Worm (Caenorhabditis elegans) whole organism, mixed stage, embryonic: ENCODE results near the gene cyp-13A7.

ENCODE experiments used
- M03D4.4 ChIP-seq: sonication (generic microtip); optimal IDR thresholded peaks from 2 replicates; lab custom pipeline; 2017; ENCODE audit warnings: mild to moderate bottlenecking, missing genetic modification characterization, missing compliant biosample characterization
- bed-3 ChIP-seq: fragments of 200-800 bp; sonication (Bioruptor generic); optimal IDR thresholded peaks from 3 replicates; lab custom pipeline; 2018; ENCODE audit warnings: mild to moderate bottlenecking, missing genetic modification characterization, moderate library complexity, missing compliant biosample characterization
- blmp-1 ChIP-seq: fragments of 150-350 bp; optimal IDR thresholded peaks from 2 replicates; lab custom pipeline; 2014; ENCODE audit warnings: missing biosample characterization, missing genetic modification characterization
- ceh-39 ChIP-seq: fragments of 150-350 bp; optimal IDR thresholded peaks from 2 replicates; lab custom pipeline; 2014; ENCODE audit warnings: missing biosample characterization, missing genetic modification characterization
- ceh-43 ChIP-seq: fragments of 200-800 bp; sonication (Bioruptor generic); optimal IDR thresholded peaks from 2 replicates; lab custom pipeline; 2018; ENCODE audit warnings: mild to moderate bottlenecking, missing genetic modification characterization, moderate library complexity, missing compliant biosample characterization
- ces-1 ChIP-seq: fragments of 150-350 bp; optimal IDR thresholded peaks from 2 replicates; lab custom pipeline; 2014; ENCODE audit warnings: missing biosample characterization, missing genetic modification reagents, missing genetic modification characterization
- cnd-1 ChIP-seq: fragments of 200-800 bp; sonication (Bioruptor generic); optimal IDR thresholded peaks from 2 replicates; lab custom pipeline; 2018; ENCODE audit warnings: mild to moderate bottlenecking, missing genetic modification characterization, missing compliant biosample characterization
- drap-1 ChIP-seq: fragments of 200-800 bp; sonication (Bioruptor generic); optimal IDR thresholded peaks from 3 replicates; lab custom pipeline; 2018; ENCODE audit warnings: mild to moderate bottlenecking, missing genetic modification characterization, missing compliant biosample characterization
- elt-1 ChIP-seq: sonication (generic microtip); optimal IDR thresholded peaks from 2 replicates; lab custom pipeline; 2017; ENCODE audit warnings: missing genetic modification characterization, mild to moderate bottlenecking, missing compliant biosample characterization, antibody characterized with exemption, moderate library complexity, borderline replicate concordance; ENCODE audit not compliant: insufficient read depth
- flh-1 ChIP-seq: fragments of 200-800 bp; sonication (Bioruptor generic); optimal IDR thresholded peaks from 2 replicates; lab custom pipeline; 2018; ENCODE audit warnings: mild to moderate bottlenecking, missing genetic modification characterization, moderate library complexity, missing compliant biosample characterization
- ham-2 ChIP-seq: fragments of 200-800 bp; sonication (Bioruptor generic); optimal IDR thresholded peaks from 2 replicates; lab custom pipeline; 2018; ENCODE audit warnings: mild to moderate bottlenecking, missing genetic modification characterization, missing compliant biosample characterization
- hlh-1 ChIP-seq: fragments of 150-350 bp; optimal IDR thresholded peaks from 2 replicates; lab custom pipeline; 2014; ENCODE audit warnings: missing biosample characterization, missing genetic modification reagents, missing genetic modification characterization
- lin-13 ChIP-seq: fragments of 150-350 bp; optimal IDR thresholded peaks from 2 replicates; lab custom pipeline; 2014; ENCODE audit warnings: missing biosample characterization, missing genetic modification characterization
- mep-1 ChIP-seq: fragments of 150-350 bp; optimal IDR thresholded peaks from 2 replicates; lab custom pipeline; 2017; ENCODE audit warnings: missing biosample characterization, missing genetic modification reagents, missing genetic modification characterization, inconsistent platforms
- mls-2 ChIP-seq: sonication (generic microtip); optimal IDR thresholded peaks from 2 replicates; lab custom pipeline; 2016; ENCODE audit warnings: mild to moderate bottlenecking, missing genetic modification characterization, moderate library complexity, missing compliant biosample characterization
- nhr-12 ChIP-seq: fragments of 150-350 bp; optimal IDR thresholded peaks from 2 replicates; lab custom pipeline; 2014; ENCODE audit warnings: missing biosample characterization, missing genetic modification characterization
- nhr-2 ChIP-seq: fragments of 150-350 bp; optimal IDR thresholded peaks from 2 replicates; lab custom pipeline; 2014; ENCODE audit warnings: missing biosample characterization, missing genetic modification characterization
- nhr-237 ChIP-seq: fragments of 150-350 bp; optimal IDR thresholded peaks from 2 replicates; lab custom pipeline; 2014; ENCODE audit warnings: missing biosample characterization, missing genetic modification characterization
- nhr-76 ChIP-seq: sonication (generic microtip); optimal IDR thresholded peaks from 2 replicates; lab custom pipeline; 2017; ENCODE audit warnings: missing biosample characterization, missing genetic modification characterization
- pha-4 ChIP-seq: fragments of 150-350 bp; optimal IDR thresholded peaks from 2 replicates; lab custom pipeline; 2018; ENCODE audit warnings: missing biosample characterization, missing genetic modification reagents, missing genetic modification characterization
- sem-2 ChIP-seq: fragments of 200-800 bp; sonication (Bioruptor generic); optimal IDR thresholded peaks from 2 replicates; lab custom pipeline; 2018; ENCODE audit warnings: mild to moderate bottlenecking, missing genetic modification characterization, missing compliant biosample characterization
- snpc-4 ChIP-seq: fragments of 150-350 bp; optimal IDR thresholded peaks from 2 replicates; lab custom pipeline; 2014; ENCODE audit warnings: missing biosample characterization, missing genetic modification characterization
- sptf-1 ChIP-seq: sonication (generic microtip); optimal IDR thresholded peaks from 2 replicates; lab custom pipeline; 2017; ENCODE audit warnings: mild to moderate bottlenecking, missing genetic modification characterization, moderate library complexity, missing compliant biosample characterization
- tbx-8 ChIP-seq: fragments of 200-800 bp; sonication (Bioruptor generic); optimal IDR thresholded peaks from 2 replicates; lab custom pipeline; 2018; ENCODE audit warnings: mild to moderate bottlenecking, missing genetic modification characterization, moderate library complexity, missing compliant biosample characterization
- unc-120 ChIP-seq: sonication (generic microtip); optimal IDR thresholded peaks from 2 replicates; lab custom pipeline; 2017; ENCODE audit warnings: missing genetic modification characterization, missing compliant biosample characterization; ENCODE audit not compliant: poor library complexity, severe bottlenecking
- unc-62 ChIP-seq: fragments of 150-350 bp; optimal IDR thresholded peaks from 2 replicates; lab custom pipeline; 2014; ENCODE audit warnings: missing biosample characterization, missing genetic modification reagents, missing genetic modification characterization
- ztf-11 ChIP-seq: fragments of 150-350 bp; optimal IDR thresholded peaks from 2 replicates; lab custom pipeline; 2014; ENCODE audit warnings: missing biosample characterization, missing genetic modification characterization

cyp-13A7 gene

ce11 chrII:9833855-9834254 lies 30.4 kb downstream of the cyp-13A7 start, which contains the start of gene ZK938.3:
ZK938.3 (minus strand) TSS chrII:9833955.
- TF ChIP-seq ceh-39 = no peak
- TF ChIP-seq nhr-237 (tag; lab: Kevin White, UChicago) = no peak
- no peak for TF ChIP-seq unc-120 (tag; lab: Kevin White, UChicago)
- no peak for TF ChIP-seq pha-4 (tag; lab: Kevin White, UChicago)
- no peak for TF ChIP-seq cnd-1 (tag; lab: Kevin White, UChicago)
- TF ChIP-seq bed-3 = no peak
- no peak for TF ChIP-seq flh-1 (GFP tag; lab: Kevin White, UChicago)
- no peak for TF ChIP-seq drap-1 (GFP tag; lab: Kevin White, UChicago)
- TF ChIP-seq nhr-76 (tag; lab: Kevin White, UChicago) = no peak
- no peak for TF ChIP-seq sptf-1 (tag; lab: Kevin White, UChicago)
- no peak for TF ChIP-seq sem-2 (GFP tag; lab: Kevin White, UChicago)

- TF ChIP-seq bed-3 (no peak), ces-1 (GFP tag; lab: Kevin White, UChicago) (no peak), nhr-237 (tag; lab: Kevin White, UChicago) (no peak), mep-1 (no peak), elt-1 (tag; lab: Kevin White, UChicago) (no peak), hlh-1 (tag; lab: Kevin White, UChicago) (no peak), mls-2 (tag; lab: Kevin White, UChicago) (no peak), drap-1 (GFP tag; lab: Kevin White, UChicago) (no peak), ceh-43 (no peak), lin-13 (tag; lab: Kevin White, UChicago) (no peak), unc-62 (GFP tag; lab: Kevin White, UChicago) (no peak), cnd-1 (tag; lab: Kevin White, UChicago) (no peak), nhr-2 (no peak)
These were observed 31.5 kb downstream of the cyp-13A7 start, which contains the start of gene arrd-5 for ce11 chrII:9834921-9835320. arrd-5 (plus strand) TSS chrII:9835221.

ce11 chrII:9835958-9836357 lies 32.5 kb downstream of the cyp-13A7 start:
- TF ChIP-seq flh-1 (GFP tag; lab: Kevin White, UChicago) (no peak), ham-2 (GFP tag; lab: Kevin White, UChicago) (no peak), sptf-1 (tag; lab: Kevin White, UChicago) (no peak), ceh-39 (no peak), nhr-237 (tag; lab: Kevin White, UChicago) (no peak), ztf-11 (tag; lab: Kevin White, UChicago) (no peak), nhr-12 (tag; lab: Kevin White, UChicago) (no peak)

ce11 chrII:9838260-9838935 lies 35.0 kb downstream of the cyp-13A7 start, which contains the start of gene arrd-4:
arrd-4 (minus strand) TSS chrII:9838310.
- TF ChIP-seq mls-2 (tag; lab: Kevin White, UChicago) (no peak), hlh-1 (tag; lab: Kevin White, UChicago) (no peak), ces-1 (GFP tag; lab: Kevin White, UChicago) (peak; percentile 99)

ce11 chrII:9840313-9840712 lies 36.9 kb downstream of the cyp-13A7 start, which contains the start of gene ZK938.11:
ZK938.11 (minus strand) TSS chrII:9840413.
- TF ChIP-seq elt-1 (tag; lab: Kevin White, UChicago) (peak; percentile 87), ceh-39 (no peak)
- TF ChIP-seq, all 35 proteins: peak for 1

- TF ChIP-seq tbx-8 (GFP tag; lab: Kevin White, UChicago) = no peak
- no peak for TF ChIP-seq ceh-43
- no peak for TF ChIP-seq blmp-1
- no peak for TF ChIP-seq snpc-4 (tag; lab: Kevin White, UChicago)
- TF ChIP-seq ceh-39 = no peak
- TF ChIP-seq ztf-11 (tag; lab: Kevin White, UChicago) = no peak
- TF ChIP-seq M03D4.4 = no peak
- no peak for TF ChIP-seq sptf-1 (tag; lab: Kevin White, UChicago)
- no peak for TF ChIP-seq ham-2 (GFP tag; lab: Kevin White, UChicago)
These were observed 38.6 kb downstream of the cyp-13A7 start, which contains the start of gene rnh-1.2 for ce11 chrII:9841985-9842505. rnh-1.2 (minus strand) TSS chrII:9842035.
